Worm (Caenorhabditis elegans) whole organism, L2 larva: ENCODE results near the gene nspg-10.

ENCODE experiments used
- C34F6.9 ChIP-seq: fragments of 150-350 bp; optimal IDR thresholded peaks from 2 replicates; lab custom pipeline; 2014; ENCODE audit warnings: missing biosample characterization, missing genetic modification characterization
- F13H6.1 ChIP-seq: sonication (generic microtip); optimal IDR thresholded peaks from 2 replicates; lab custom pipeline; 2016; ENCODE audit warnings: missing genetic modification characterization, missing compliant biosample characterization
- Y55F3AM.14 ChIP-seq: fragments of 200-800 bp; sonication (Bioruptor generic); optimal IDR thresholded peaks from 2 replicates; lab custom pipeline; 2018; ENCODE audit warnings: mild to moderate bottlenecking, missing genetic modification characterization, missing compliant biosample characterization
- ZK546.5 ChIP-seq: sonication (generic microtip); optimal IDR thresholded peaks from 2 replicates; lab custom pipeline; 2017; ENCODE audit warnings: missing biosample characterization, missing genetic modification characterization
- alr-1 ChIP-seq: fragments of 150-350 bp; optimal IDR thresholded peaks from 2 replicates; lab custom pipeline; 2014; ENCODE audit warnings: missing biosample characterization, missing genetic modification characterization
- ama-1 ChIP-seq: fragments of 150-350 bp; optimal IDR thresholded peaks from 2 replicates; lab custom pipeline; 2018; ENCODE audit warnings: inconsistent platforms
- blmp-1 ChIP-seq: sonication (generic microtip); optimal IDR thresholded peaks from 2 replicates; lab custom pipeline; 2017; ENCODE audit warnings: missing genetic modification characterization, mild to moderate bottlenecking, missing compliant biosample characterization, antibody characterized with exemption, moderate library complexity; ENCODE audit not compliant: insufficient read depth
- ceh-16 ChIP-seq: fragments of 150-350 bp; optimal IDR thresholded peaks from 2 replicates; lab custom pipeline; 2014; ENCODE audit warnings: missing biosample characterization, missing genetic modification characterization
- ceh-82 ChIP-seq: fragments of 150-350 bp; optimal IDR thresholded peaks from 2 replicates; lab custom pipeline; 2014; ENCODE audit warnings: missing biosample characterization, missing genetic modification characterization
- crh-2 ChIP-seq: sonication (generic microtip); optimal IDR thresholded peaks from 2 replicates; lab custom pipeline; 2017; ENCODE audit warnings: missing biosample characterization, missing genetic modification characterization
- dmd-4 ChIP-seq: sonication (generic microtip); optimal IDR thresholded peaks from 2 replicates; lab custom pipeline; 2017; ENCODE audit warnings: missing biosample characterization, missing genetic modification characterization
- egl-27 ChIP-seq: sonication (generic microtip); optimal IDR thresholded peaks from 3 replicates; lab custom pipeline; 2017; ENCODE audit warnings: missing biosample characterization, missing genetic modification reagents, missing genetic modification characterization
- elt-1 ChIP-seq: fragments of 150-350 bp; optimal IDR thresholded peaks from 2 replicates; lab custom pipeline; 2014; ENCODE audit warnings: missing biosample characterization, missing genetic modification characterization
- elt-3 ChIP-seq: sonication (generic microtip); optimal IDR thresholded peaks from 2 replicates; lab custom pipeline; 2017; ENCODE audit warnings: missing biosample characterization, missing genetic modification characterization
- fos-1 ChIP-seq: fragments of 150-350 bp; optimal IDR thresholded peaks from 2 replicates; lab custom pipeline; 2014; ENCODE audit warnings: missing biosample characterization, missing genetic modification characterization
- gmeb-1 ChIP-seq: fragments of 150-350 bp; optimal IDR thresholded peaks from 2 replicates; lab custom pipeline; 2014; ENCODE audit warnings: missing biosample characterization, missing genetic modification characterization
- lin-11 ChIP-seq: fragments of 150-350 bp; sonication (generic microtip); optimal IDR thresholded peaks from 2 replicates; lab custom pipeline; 2014; ENCODE audit warnings: missing biosample characterization, missing genetic modification characterization, inconsistent platforms, mixed read lengths
- lin-13 ChIP-seq: fragments of 150-350 bp; optimal IDR thresholded peaks from 2 replicates; lab custom pipeline; 2014; ENCODE audit warnings: missing biosample characterization, missing genetic modification reagents, missing genetic modification characterization
- lsy-2 ChIP-seq, 2 experiments: fragments of 150-350 bp in 1 of 2; sonication (generic microtip) in 1 of 2; optimal IDR thresholded peaks; 2 replicates each; lab custom pipeline; 2014 to 2017; ENCODE audit warnings: missing biosample characterization in 2 of 2, missing genetic modification characterization in 2 of 2
- mab-5 ChIP-seq: fragments of 150-350 bp; optimal IDR thresholded peaks from 2 replicates; lab custom pipeline; 2014; ENCODE audit warnings: missing biosample characterization, missing genetic modification characterization
- mbf-1 ChIP-seq: sonication (generic microtip); optimal IDR thresholded peaks from 2 replicates; lab custom pipeline; 2017; ENCODE audit warnings: missing biosample characterization, missing genetic modification characterization
- mdl-1 ChIP-seq, 2 experiments: fragments of 150-350 bp in 1 of 2; sonication (generic microtip) in 1 of 2; optimal IDR thresholded peaks; 2 replicates each; lab custom pipeline; 2017; ENCODE audit warnings: missing biosample characterization in 2 of 2, missing genetic modification characterization in 2 of 2
- nhr-11 ChIP-seq: fragments of 150-350 bp; optimal IDR thresholded peaks from 2 replicates; lab custom pipeline; 2014; ENCODE audit warnings: missing biosample characterization, missing genetic modification characterization
- nhr-12 ChIP-seq: fragments of 150-350 bp; optimal IDR thresholded peaks from 2 replicates; lab custom pipeline; 2014; ENCODE audit warnings: missing biosample characterization, missing genetic modification characterization
- nhr-129 ChIP-seq: fragments of 150-350 bp; optimal IDR thresholded peaks from 2 replicates; lab custom pipeline; 2014; ENCODE audit warnings: missing biosample characterization, missing genetic modification characterization
- nhr-21 ChIP-seq: fragments of 150-350 bp; optimal IDR thresholded peaks from 2 replicates; lab custom pipeline; 2014; ENCODE audit warnings: missing biosample characterization, missing genetic modification characterization
- nhr-237 ChIP-seq: fragments of 150-350 bp; optimal IDR thresholded peaks from 2 replicates; lab custom pipeline; 2014; ENCODE audit warnings: missing biosample characterization, missing genetic modification characterization
- nhr-6 ChIP-seq: fragments of 150-350 bp; optimal IDR thresholded peaks from 2 replicates; lab custom pipeline; 2014; ENCODE audit warnings: missing biosample characterization, missing genetic modification characterization
- peb-1 ChIP-seq: fragments of 150-350 bp; optimal IDR thresholded peaks from 2 replicates; lab custom pipeline; 2014; ENCODE audit warnings: missing biosample characterization, missing genetic modification characterization
- sem-4 ChIP-seq: fragments of 150-350 bp; optimal IDR thresholded peaks from 2 replicates; lab custom pipeline; 2014; ENCODE audit warnings: missing biosample characterization, missing genetic modification reagents, missing genetic modification characterization
- skn-1 ChIP-seq: sonication (generic microtip); optimal IDR thresholded peaks from 2 replicates; lab custom pipeline; 2017; ENCODE audit warnings: missing biosample characterization, missing genetic modification characterization
- sma-3 ChIP-seq: sonication (generic microtip); optimal IDR thresholded peaks from 2 replicates; lab custom pipeline; 2016; ENCODE audit warnings: missing genetic modification reagents, missing genetic modification characterization, missing compliant biosample characterization
- sma-9 ChIP-seq, 2 experiments: fragments of 150-350 bp in 1 of 2; sonication (generic microtip) in 1 of 2; optimal IDR thresholded peaks; 2 replicates each; lab custom pipeline; 2014 to 2016; ENCODE audit warnings: missing genetic modification characterization in 2 of 2, mild to moderate bottlenecking in 1 of 2, missing biosample characterization in 1 of 2, missing compliant biosample characterization in 1 of 2, missing genetic modification reagents in 1 of 2, moderate library complexity in 1 of 2
- unc-39 ChIP-seq: fragments of 150-350 bp; optimal IDR thresholded peaks from 2 replicates; lab custom pipeline; 2014; ENCODE audit warnings: missing biosample characterization, missing genetic modification characterization
- unc-55 ChIP-seq: fragments of 150-350 bp; sonication (generic microtip); optimal IDR thresholded peaks from 3 replicates; lab custom pipeline; 2014; ENCODE audit warnings: missing biosample characterization, missing genetic modification reagents, missing genetic modification characterization
- unc-62 ChIP-seq: fragments of 150-350 bp; optimal IDR thresholded peaks from 2 replicates; lab custom pipeline; 2014; ENCODE audit warnings: missing biosample characterization, missing genetic modification reagents, missing genetic modification characterization
- zag-1 ChIP-seq: fragments of 150-350 bp; optimal IDR thresholded peaks from 2 replicates; lab custom pipeline; 2014; ENCODE audit warnings: missing biosample characterization, missing genetic modification characterization
- ztf-1 ChIP-seq: fragments of 200-800 bp; sonication (Bioruptor generic); conservative IDR thresholded peaks from 2 replicates; pipeline ENCODE4 v1.3.6; 2022; ENCODE audit warnings: missing genetic modification characterization, missing compliant biosample characterization
- ztf-11 ChIP-seq: sonication (generic microtip); optimal IDR thresholded peaks from 2 replicates; lab custom pipeline; 2017; ENCODE audit warnings: missing biosample characterization, missing genetic modification characterization
- ztf-4 ChIP-seq: fragments of 150-350 bp; optimal IDR thresholded peaks from 2 replicates; lab custom pipeline; 2014; ENCODE audit warnings: missing biosample characterization, missing genetic modification characterization

The nspg-10 gene

ce11 chrIV:4640941-4641340, 35.4 kb downstream of the nspg-10 start:
- TF ChIP-seq lin-11 (tag; lab: Kevin White, UChicago), result no peak
- TF ChIP-seq fos-1, result peak; percentile 0
- TF ChIP-seq ztf-11 (tag; lab: Kevin White, UChicago), result no peak
- TF ChIP-seq egl-27 (tag; lab: Kevin White, UChicago), result no peak
- no peak for TF ChIP-seq lin-13
- TF ChIP-seq ceh-16 (tag; lab: Kevin White, UChicago), result no peak
- TF ChIP-seq blmp-1 (tag; lab: Kevin White, UChicago), result peak; percentile 85
- no peak for TF ChIP-seq unc-62 (GFP tag; lab: Kevin White, UChicago)
- no peak for TF ChIP-seq ztf-1
- TF ChIP-seq lsy-2 (tag; optimal IDR thresholded peaks at IDR 0.05; lab: Kevin White, UChicago), result no peak
- TF ChIP-seq sma-9 (GFP tag; optimal IDR thresholded peaks at IDR 0.05; lab: Kevin White, UChicago), result peak; percentile 45
- TF ChIP-seq sma-9 (tag; optimal IDR thresholded peaks at IDR 0.05; lab: Kevin White, UChicago), result no peak

DNA sequence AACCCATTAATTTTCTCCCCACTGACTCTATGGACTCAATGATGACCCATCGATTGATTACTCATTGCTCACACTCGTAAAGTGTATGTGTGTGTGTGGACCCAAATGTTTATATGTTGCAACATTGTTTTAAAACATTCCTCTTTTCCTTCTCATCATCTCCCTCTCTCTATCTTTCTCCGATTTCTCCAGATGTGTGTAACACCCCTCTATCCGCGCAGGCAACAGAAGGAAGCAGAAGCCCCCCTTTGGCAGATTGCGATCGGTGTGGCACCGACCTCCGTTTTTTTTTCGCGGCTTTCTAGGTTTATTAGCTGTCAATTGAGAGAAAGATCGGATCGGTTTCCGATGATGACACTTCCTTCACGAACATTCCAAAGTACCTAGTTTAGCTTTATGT, 38.0 kb downstream of the nspg-10 start:
- TF ChIP-seq sma-3 (GFP tag; lab: Kevin White, UChicago) (no peak), sem-4 (tag; lab: Kevin White, UChicago) (peak; percentile 20)

DNA sequence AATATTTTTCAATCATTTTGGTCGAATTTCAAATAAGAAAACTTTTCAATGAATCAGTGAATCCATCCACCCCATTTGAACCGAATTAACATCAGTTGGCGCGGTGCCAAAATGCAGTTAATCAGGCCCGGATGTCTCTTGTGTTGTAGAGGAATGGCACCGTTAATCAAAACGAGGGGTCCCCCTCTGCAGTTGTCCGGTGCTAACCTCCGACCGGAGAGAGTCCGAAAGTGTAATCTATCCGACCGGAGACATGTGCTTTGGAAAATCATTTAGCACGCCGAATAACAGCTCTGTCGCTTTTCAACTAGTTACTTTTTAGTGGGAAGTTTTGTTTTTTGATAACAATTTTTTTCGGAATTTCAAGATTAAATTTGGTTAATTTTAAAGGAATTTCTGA, 39.7 kb downstream of the nspg-10 start:
- no peak for TF ChIP-seq dmd-4 (tag; lab: Kevin White, UChicago)
- no peak for TF ChIP-seq egl-27 (tag; lab: Kevin White, UChicago)
- TF ChIP-seq Y55F3AM.14 (GFP tag; lab: Kevin White, UChicago), result no peak
- TF ChIP-seq F13H6.1, result no peak
- no peak for TF ChIP-seq zag-1 (tag; lab: Kevin White, UChicago)
- TF ChIP-seq sma-9 (GFP tag; optimal IDR thresholded peaks at IDR 0.05; lab: Kevin White, UChicago), result no peak
- TF ChIP-seq sma-9 (tag; optimal IDR thresholded peaks at IDR 0.05; lab: Kevin White, UChicago), result no peak
- TF ChIP-seq peb-1 (tag; lab: Kevin White, UChicago), result no peak

ce11 chrIV:4647385-4647784, 41.8 kb downstream of the nspg-10 start, which contains the start of gene F29B9.8:
Gene F29B9.8 (plus strand): TSS chrIV:4647685.
- no peak for TF ChIP-seq unc-55
- TF ChIP-seq mdl-1 (tag; optimal IDR thresholded peaks at IDR 0.05; lab: Kevin White, UChicago), result no peak
- TF ChIP-seq ztf-4 (tag; lab: Kevin White, UChicago), result no peak

- TF ChIP-seq ama-1 (lab: Kevin White, UChicago) (no peak), mdl-1 (tag; optimal IDR thresholded peaks at IDR 0.05; lab: Kevin White, UChicago) (no peak), egl-27 (tag; lab: Kevin White, UChicago) (no peak), peb-1 (tag; lab: Kevin White, UChicago) (no peak)
Measured at ce11 chrIV:4649460-4649859, 43.9 kb downstream of the nspg-10 start, which contains the start of gene F29B9.7. Gene F29B9.7 (plus strand): TSS chrIV:4649760.

DNA sequence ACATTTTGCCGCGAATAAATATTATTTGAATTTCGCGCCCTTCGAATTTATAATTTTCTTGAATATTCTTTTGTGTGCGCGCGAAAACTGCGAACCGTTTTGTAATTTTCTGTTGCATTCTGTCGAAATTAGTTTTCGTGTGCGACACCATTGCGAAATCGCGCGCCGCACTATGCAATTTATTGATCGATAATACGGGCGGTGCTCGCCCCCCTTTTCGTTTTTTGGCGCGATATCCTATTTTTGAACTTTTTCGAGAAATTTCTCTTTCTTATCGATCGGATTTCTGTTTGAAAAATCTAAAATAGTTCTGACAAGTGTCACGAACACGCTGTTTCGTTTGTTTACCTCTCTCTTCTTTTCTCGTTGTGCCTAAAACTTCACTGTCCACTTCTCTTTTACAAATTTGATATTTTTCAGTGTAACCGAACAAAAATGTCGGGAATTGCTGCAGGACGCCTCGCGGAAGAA, 45.1 kb downstream of the nspg-10 start, which contains the start of gene ubc-9:
Gene ubc-9 (plus strand): TSS at position 421 of the 471 bp plus-strand sequence.
- no peak for TF ChIP-seq alr-1 (tag; lab: Kevin White, UChicago)
- TF ChIP-seq gmeb-1 (tag; lab: Kevin White, UChicago), result peak; percentile 75
- peak; percentile 24 for TF ChIP-seq zag-1 (tag; lab: Kevin White, UChicago)
- no peak for TF ChIP-seq unc-39 (tag; lab: Kevin White, UChicago)
- peak; percentile 61 to 79 for TF ChIP-seq lsy-2 (tag; optimal IDR thresholded peaks at IDR 0.05; lab: Kevin White, UChicago)
- no peak for TF ChIP-seq nhr-6
- peak; percentile 87 for TF ChIP-seq unc-55
- TF ChIP-seq nhr-11 (tag; lab: Kevin White, UChicago), result no peak
- TF ChIP-seq ceh-82 (tag; lab: Kevin White, UChicago), result no peak
- TF ChIP-seq elt-3 (tag; lab: Kevin White, UChicago), result no peak
- no peak for TF ChIP-seq nhr-237 (tag; lab: Kevin White, UChicago)
- no peak for TF ChIP-seq unc-62 (GFP tag; lab: Kevin White, UChicago)
- peak; percentile 41 for TF ChIP-seq skn-1
- TF ChIP-seq fos-1, result peak; percentile 32
- peak; percentile 78 for TF ChIP-seq nhr-129 (tag; lab: Kevin White, UChicago)
- TF ChIP-seq ceh-16 (tag; lab: Kevin White, UChicago), result peak; percentile 63
- peak; percentile 81 for TF ChIP-seq F13H6.1
- TF ChIP-seq dmd-4 (tag; lab: Kevin White, UChicago), result no peak
- peak; percentile 76 for TF ChIP-seq C34F6.9 (tag; lab: Kevin White, UChicago)
- peak; percentile 74 for TF ChIP-seq ama-1 (lab: Kevin White, UChicago)
- TF ChIP-seq lin-13, result peak; percentile 89
- peak; percentile 44 for TF ChIP-seq lin-11 (tag; lab: Kevin White, UChicago)
- peak; percentile 63 for TF ChIP-seq crh-2 (tag; lab: Kevin White, UChicago)
- TF ChIP-seq blmp-1 (tag; lab: Kevin White, UChicago), result no peak
- peak; percentile 49 for TF ChIP-seq sma-9 (GFP tag; optimal IDR thresholded peaks at IDR 0.05; lab: Kevin White, UChicago)
- TF ChIP-seq sma-9 (tag; optimal IDR thresholded peaks at IDR 0.05; lab: Kevin White, UChicago), result no peak
- no peak for TF ChIP-seq mbf-1 (tag; lab: Kevin White, UChicago)
- peak; percentile 46 for TF ChIP-seq mab-5 (tag; lab: Kevin White, UChicago)
- peak; percentile 57 for TF ChIP-seq nhr-21 (tag; lab: Kevin White, UChicago)
- no peak for TF ChIP-seq elt-1 (tag; lab: Kevin White, UChicago)
- TF ChIP-seq sma-3 (GFP tag; lab: Kevin White, UChicago), result peak; percentile 76
- TF ChIP-seq ZK546.5 (tag; lab: Kevin White, UChicago), result no peak
- no peak for TF ChIP-seq peb-1 (tag; lab: Kevin White, UChicago)
- TF ChIP-seq nhr-12, result no peak
